Fruit fly (Drosophila melanogaster): ENCODE measurements around the gene CG31789.

The CG31789 gene

dm6 chr2L:18617003-18617402, 11.3 kb downstream of the CG31789 start, which contains the start of gene MESR3 (continued):
- TF ChIP-seq tgo (GFP tag; IDR thresholded peaks at IDR 0.05): peak; percentile 26; the same call in 1 of the 3 replicates
- TF ChIP-seq onecut (GFP tag; IDR thresholded peaks at IDR 0.05): peak; percentile 76
- peak; percentile 51 for TF ChIP-seq CG3847 (GFP tag; IDR thresholded peaks at IDR 0.05)
- peak; percentile 61 for TF ChIP-seq tin (GFP tag; optimal IDR thresholded peaks at IDR 0.05)
- TF ChIP-seq Rfx (GFP tag; IDR thresholded peaks at IDR 0.05): peak; percentile 50
- no peak for TF ChIP-seq maf-S (GFP tag; optimal IDR thresholded peaks at IDR 0.05)
- no peak for TF ChIP-seq CG12744 (GFP tag; optimal IDR thresholded peaks at IDR 0.05)
- no peak for TF ChIP-seq pita (GFP tag; optimal IDR thresholded peaks at IDR 0.05)
- no peak for TF ChIP-seq pho (GFP tag; optimal IDR thresholded peaks at IDR 0.05)
- peak; percentile 37 for TF ChIP-seq trh (GFP tag; optimal IDR thresholded peaks at IDR 0.05)
- TF ChIP-seq CG13296 (GFP tag; optimal IDR thresholded peaks at IDR 0.05): peak; percentile 84
- peak; percentile 68 for TF ChIP-seq CG15514 (GFP tag; optimal IDR thresholded peaks at IDR 0.05)
- TF ChIP-seq ac (GFP tag; optimal IDR thresholded peaks at IDR 0.05): no peak
- TF ChIP-seq CG34422 (GFP tag; IDR thresholded peaks at IDR 0.05): peak; percentile 80
- peak; percentile 44; the same call in 1 of the 2 replicates for TF ChIP-seq CG5953 (GFP tag; IDR thresholded peaks at IDR 0.05)
- no peak for TF ChIP-seq Max (GFP tag; optimal IDR thresholded peaks at IDR 0.05)
- TF ChIP-seq Bdp1 (GFP tag; optimal IDR thresholded peaks at IDR 0.05): no peak
- no peak for TF ChIP-seq Lhr (GFP tag; optimal IDR thresholded peaks at IDR 0.05)
- peak; percentile 51; the same call in 2 of the 3 replicates for TF ChIP-seq dysf (GFP tag; IDR thresholded peaks at IDR 0.05)
- peak; percentile 54 for TF ChIP-seq lmd (GFP tag; IDR thresholded peaks at IDR 0.05)
- TF ChIP-seq hkb (optimal IDR thresholded peaks at IDR 0.05): no peak
- peak; percentile 88 for TF ChIP-seq hkb (GFP tag; IDR thresholded peaks at IDR 0.05)
- peak; percentile 46; the same call in 1 of the 2 replicates for TF ChIP-seq MBD-R2 (GFP tag; IDR thresholded peaks at IDR 0.05)
- peak; percentile 44 for TF ChIP-seq HmgZ (tag; optimal IDR thresholded peaks at IDR 0.05)
- TF ChIP-seq her (GFP tag; optimal IDR thresholded peaks at IDR 0.05): peak; percentile 43
- no peak for TF ChIP-seq CG2129 (GFP tag; IDR thresholded peaks at IDR 0.05; ENCODE audit: partially characterized antibody)
- peak; percentile 71 for TF ChIP-seq CG11696 (GFP tag; IDR thresholded peaks at IDR 0.05)
- TF ChIP-seq zen (tag; optimal IDR thresholded peaks at IDR 0.05): peak; percentile 37
- peak; percentile 54; the same call in 2 of the 3 replicates for TF ChIP-seq CG7357 (GFP tag; IDR thresholded peaks at IDR 0.05)
- TF ChIP-seq Dek (tag; optimal IDR thresholded peaks at IDR 0.05): peak; percentile 15
- TF ChIP-seq CG9876 (GFP tag; optimal IDR thresholded peaks at IDR 0.05): no peak
- peak; percentile 15 for TF ChIP-seq Fer2 (tag; optimal IDR thresholded peaks at IDR 0.05)
- TF ChIP-seq CG16815 (GFP tag; optimal IDR thresholded peaks at IDR 0.05): no peak
- TF ChIP-seq CG18011 (GFP tag; optimal IDR thresholded peaks at IDR 0.05): no peak
- peak; percentile 62 for TF ChIP-seq fd3F (GFP tag; optimal IDR thresholded peaks at IDR 0.05)
- TF ChIP-seq Dref (GFP tag; IDR thresholded peaks at IDR 0.05): no peak
- TF ChIP-seq Ada2b (GFP tag; IDR thresholded peaks at IDR 0.05): peak; percentile 47
- 0 out of 3 replicates have a peak, but pooled peaks have one; percentile 14 for TF ChIP-seq knrl (GFP tag; IDR thresholded peaks at IDR 0.05; ENCODE audit: partially characterized antibody)
- TF ChIP-seq repo (GFP tag; optimal IDR thresholded peaks at IDR 0.05): no peak
- no peak for TF ChIP-seq mam (GFP tag; optimal IDR thresholded peaks at IDR 0.05)
- peak; percentile 76 for TF ChIP-seq trem (tag; optimal IDR thresholded peaks at IDR 0.05)
- TF ChIP-seq Hsf (GFP tag; optimal IDR thresholded peaks at IDR 0.05): no peak
- peak; percentile 60 for TF ChIP-seq run (tag; optimal IDR thresholded peaks at IDR 0.05)
- peak; percentile 66; the same call in 1 of the 3 replicates for TF ChIP-seq ase (GFP tag; IDR thresholded peaks at IDR 0.05)
- TF ChIP-seq B-H1 (GFP tag; IDR thresholded peaks at IDR 0.05): peak; percentile 70; the same call in 1 of the 3 replicates
- TF ChIP-seq CG10267 (tag; optimal IDR thresholded peaks at IDR 0.05): peak; percentile 75
- TF ChIP-seq CG10366 (GFP tag; IDR thresholded peaks at IDR 0.05): peak; percentile 72
- TF ChIP-seq CG12659 (GFP tag; optimal IDR thresholded peaks at IDR 0.05): peak; percentile 53
- no peak for TF ChIP-seq CG11247 (GFP tag; IDR thresholded peaks at IDR 0.05)
- TF ChIP-seq CG16813 (GFP tag; IDR thresholded peaks at IDR 0.05; ENCODE audit: partially characterized antibody): no peak; the same call in 2 of the 3 replicates
- 0 out of 2 replicates have a peak, but pooled peaks have one; percentile 4 for TF ChIP-seq Oaz (GFP tag; IDR thresholded peaks at IDR 0.05)
- TF ChIP-seq so (GFP tag; IDR thresholded peaks at IDR 0.05): peak; percentile 68
